Worm (Caenorhabditis elegans) whole organism, late embryonic: ENCODE results near the gene chil-11.

Experiments used
- C08G9.2 ChIP-seq: sonication (generic microtip); optimal IDR thresholded peaks from 2 replicates; lab custom pipeline; 2016; ENCODE audit warnings: mild to moderate bottlenecking, missing genetic modification characterization, moderate library complexity, missing compliant biosample characterization
- F13H6.1 ChIP-seq: sonication (generic microtip); optimal IDR thresholded peaks from 2 replicates; lab custom pipeline; 2016; ENCODE audit warnings: missing genetic modification characterization, missing compliant biosample characterization
- K02D7.2 ChIP-seq: sonication (generic microtip); optimal IDR thresholded peaks from 2 replicates; lab custom pipeline; 2017; ENCODE audit warnings: mild to moderate bottlenecking, missing genetic modification characterization, missing compliant biosample characterization
- T23F11.4 ChIP-seq: fragments of 200-800 bp; sonication (Bioruptor generic); optimal IDR thresholded peaks from 2 replicates; lab custom pipeline; 2018; ENCODE audit warnings: mild to moderate bottlenecking, missing genetic modification characterization, missing compliant biosample characterization
- Y22D7AL.16 ChIP-seq: sonication (generic microtip); optimal IDR thresholded peaks from 2 replicates; lab custom pipeline; 2016; ENCODE audit warnings: missing genetic modification characterization, missing compliant biosample characterization
- ahr-1 ChIP-seq: sonication (generic microtip); optimal IDR thresholded peaks from 2 replicates; lab custom pipeline; 2016; ENCODE audit warnings: missing genetic modification characterization, missing compliant biosample characterization
- ceh-18 ChIP-seq: sonication (generic microtip); optimal IDR thresholded peaks from 2 replicates; lab custom pipeline; 2016; ENCODE audit warnings: missing genetic modification characterization, missing compliant biosample characterization
- ceh-2 ChIP-seq: sonication (generic microtip); optimal IDR thresholded peaks from 2 replicates; lab custom pipeline; 2016; ENCODE audit warnings: missing genotype, missing genetic modification characterization, missing compliant biosample characterization
- ceh-22 ChIP-seq: sonication (generic microtip); optimal IDR thresholded peaks from 2 replicates; lab custom pipeline; 2017; ENCODE audit warnings: missing biosample characterization, missing genetic modification characterization
- ceh-30 ChIP-seq: fragments of 150-350 bp; optimal IDR thresholded peaks from 2 replicates; lab custom pipeline; 2014; ENCODE audit warnings: missing biosample characterization, missing genetic modification characterization
- ceh-31 ChIP-seq: sonication (generic microtip); optimal IDR thresholded peaks from 2 replicates; lab custom pipeline; 2016; ENCODE audit warnings: missing genetic modification characterization, missing compliant biosample characterization
- ceh-34 ChIP-seq: sonication (generic microtip); optimal IDR thresholded peaks from 2 replicates; lab custom pipeline; 2016; ENCODE audit warnings: mild to moderate bottlenecking, missing genetic modification characterization, missing compliant biosample characterization
- ceh-6 ChIP-seq: fragments of 200-800 bp; sonication (Bioruptor generic); optimal IDR thresholded peaks from 2 replicates; lab custom pipeline; 2018; ENCODE audit warnings: mild to moderate bottlenecking, missing genetic modification characterization, missing compliant biosample characterization
- ceh-9 ChIP-seq: sonication (generic microtip); optimal IDR thresholded peaks from 2 replicates; lab custom pipeline; 2016; ENCODE audit warnings: mild to moderate bottlenecking, missing genetic modification characterization, inconsistent platforms, missing compliant biosample characterization
- che-1 ChIP-seq: sonication (generic microtip); optimal IDR thresholded peaks from 2 replicates; lab custom pipeline; 2016; ENCODE audit warnings: mild to moderate bottlenecking, missing genetic modification characterization, missing compliant biosample characterization
- dmd-4 ChIP-seq: sonication (generic microtip); optimal IDR thresholded peaks from 2 replicates; lab custom pipeline; 2016; ENCODE audit warnings: borderline replicate concordance, missing genetic modification characterization, missing compliant biosample characterization
- dve-1 ChIP-seq: sonication (generic microtip); optimal IDR thresholded peaks from 2 replicates; lab custom pipeline; 2017; ENCODE audit warnings: antibody characterized with exemption, mild to moderate bottlenecking, missing genetic modification characterization, missing compliant biosample characterization
- ets-4 ChIP-seq: sonication (generic microtip); optimal IDR thresholded peaks from 2 replicates; lab custom pipeline; 2016; ENCODE audit warnings: missing genetic modification characterization, missing compliant biosample characterization
- eyg-1 ChIP-seq: sonication (generic microtip); optimal IDR thresholded peaks from 2 replicates; lab custom pipeline; 2016; ENCODE audit warnings: missing genotype, missing genetic modification characterization, missing compliant biosample characterization
- fkh-6 ChIP-seq: sonication (generic microtip); optimal IDR thresholded peaks from 2 replicates; lab custom pipeline; 2016; ENCODE audit warnings: missing genetic modification characterization, missing compliant biosample characterization
- gmeb-2 ChIP-seq: sonication (generic microtip); optimal IDR thresholded peaks from 2 replicates; lab custom pipeline; 2016; ENCODE audit warnings: missing genetic modification characterization, inconsistent platforms, missing compliant biosample characterization
- hlh-13 ChIP-seq: fragments of 200-800 bp; sonication (Bioruptor generic); optimal IDR thresholded peaks from 2 replicates; lab custom pipeline; 2018; ENCODE audit warnings: mild to moderate bottlenecking, missing genetic modification characterization, missing compliant biosample characterization
- hlh-30 ChIP-seq: sonication (generic microtip); optimal IDR thresholded peaks from 2 replicates; lab custom pipeline; 2017; ENCODE audit warnings: antibody characterized with exemption, missing genetic modification characterization, missing compliant biosample characterization; ENCODE audit not compliant: insufficient read depth
- mec-3 ChIP-seq: sonication (generic microtip); optimal IDR thresholded peaks from 2 replicates; lab custom pipeline; 2016; ENCODE audit warnings: borderline replicate concordance, missing genetic modification characterization, missing compliant biosample characterization
- nhr-11 ChIP-seq: fragments of 150-350 bp; optimal IDR thresholded peaks from 2 replicates; lab custom pipeline; 2014; ENCODE audit warnings: missing biosample characterization, missing genetic modification characterization
- nhr-232 ChIP-seq: sonication (generic microtip); optimal IDR thresholded peaks from 2 replicates; lab custom pipeline; 2016; ENCODE audit warnings: missing genetic modification characterization, missing compliant biosample characterization
- npax-4 ChIP-seq: sonication (generic microtip); optimal IDR thresholded peaks from 2 replicates; lab custom pipeline; 2016; ENCODE audit warnings: missing genetic modification characterization, missing compliant biosample characterization
- odd-2 ChIP-seq: sonication (generic microtip); optimal IDR thresholded peaks from 2 replicates; lab custom pipeline; 2017; ENCODE audit warnings: antibody characterized with exemption, mild to moderate bottlenecking, missing genetic modification characterization, missing compliant biosample characterization
- pat-9 ChIP-seq: fragments of 200-800 bp; sonication (Bioruptor generic); optimal IDR thresholded peaks from 2 replicates; lab custom pipeline; 2018; ENCODE audit warnings: mild to moderate bottlenecking, missing genetic modification characterization, moderate library complexity, missing compliant biosample characterization
- pax-1 ChIP-seq: fragments of 150-350 bp; optimal IDR thresholded peaks from 2 replicates; lab custom pipeline; 2014; ENCODE audit warnings: missing biosample characterization, missing genetic modification characterization
- pha-4 ChIP-seq: fragments of 150-350 bp; optimal IDR thresholded peaks from 2 replicates; lab custom pipeline; 2018; ENCODE audit warnings: missing biosample characterization, missing genetic modification reagents, missing genetic modification characterization
- pqm-1 ChIP-seq: sonication (generic microtip); optimal IDR thresholded peaks from 2 replicates; lab custom pipeline; 2016; ENCODE audit warnings: missing genetic modification characterization, missing compliant biosample characterization
- rnt-1 ChIP-seq: sonication (generic microtip); optimal IDR thresholded peaks from 2 replicates; lab custom pipeline; 2016; ENCODE audit warnings: missing genetic modification characterization, missing compliant biosample characterization
- sox-4 ChIP-seq: sonication (generic microtip); optimal IDR thresholded peaks from 2 replicates; lab custom pipeline; 2017; ENCODE audit warnings: mild to moderate bottlenecking, missing genetic modification characterization, inconsistent platforms, missing compliant biosample characterization
- syd-9 ChIP-seq: sonication (generic microtip); optimal IDR thresholded peaks from 2 replicates; lab custom pipeline; 2016; ENCODE audit warnings: mild to moderate bottlenecking, missing genetic modification characterization, moderate library complexity, missing compliant biosample characterization
- unc-3 ChIP-seq, 2 experiments: fragments of 200-800 bp in 1 of 2; sonication (Bioruptor generic) in 1 of 2; sonication (generic microtip) in 1 of 2; conservative IDR thresholded peaks in 1 of 2; optimal IDR thresholded peaks in 1 of 2; 2 replicates each; pipeline versions ENCODE4 v1.3.6 to Lab custom; 2016 to 2022; ENCODE audit warnings: missing compliant biosample characterization in 2 of 2, missing genetic modification characterization in 2 of 2, missing genetic modification reagents in 1 of 2
- unc-42 ChIP-seq: sonication (generic microtip); optimal IDR thresholded peaks from 2 replicates; lab custom pipeline; 2016; ENCODE audit warnings: missing genotype, missing genetic modification characterization, missing compliant biosample characterization

chil-11 gene

DNA sequence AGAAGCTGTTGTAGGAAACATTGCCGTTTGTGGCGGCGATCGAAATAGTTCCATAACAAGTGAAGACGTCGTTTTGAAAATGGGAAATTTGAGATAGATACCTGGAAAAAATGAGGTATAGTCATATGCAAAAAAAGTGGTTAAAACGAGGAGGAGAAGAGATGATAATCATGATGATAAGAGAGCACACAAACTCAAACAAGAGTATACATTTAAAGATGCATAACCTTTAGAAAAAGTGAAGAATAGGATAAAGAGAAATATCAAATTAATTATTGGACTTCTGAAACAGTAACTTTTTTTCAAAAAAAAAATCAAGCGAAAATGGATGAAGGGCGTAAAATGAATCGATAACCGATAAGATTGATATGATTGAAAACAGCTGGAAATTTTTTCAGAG lies 16.6 kb downstream of the chil-11 start, which contains the start of gene nhr-46:
nhr-46 (minus strand) TSS at position 101 of the 400 bp plus-strand sequence.
- TF ChIP-seq ceh-34 (tag; lab: Kevin White, UChicago) (no peak), eyg-1 (no peak), ets-4 (no peak), Y22D7AL.16 (tag; lab: Kevin White, UChicago) (no peak), ceh-30 (tag; lab: Kevin White, UChicago) (no peak), C08G9.2 (tag; lab: Kevin White, UChicago) (no peak), gmeb-2 (tag; lab: Kevin White, UChicago) (no peak), hlh-30 (tag; lab: Kevin White, UChicago) (no peak), unc-3 (GFP tag; conservative IDR thresholded peaks at IDR 0.05; lab: Robert Waterston, UW) (no peak), unc-3 (tag; optimal IDR thresholded peaks at IDR 0.05; lab: Kevin White, UChicago) (no peak), che-1 (tag; lab: Kevin White, UChicago) (no peak), dmd-4 (tag; lab: Kevin White, UChicago) (no peak), unc-42 (tag; lab: Kevin White, UChicago) (no peak), nhr-232 (tag; lab: Kevin White, UChicago) (no peak)

DNA sequence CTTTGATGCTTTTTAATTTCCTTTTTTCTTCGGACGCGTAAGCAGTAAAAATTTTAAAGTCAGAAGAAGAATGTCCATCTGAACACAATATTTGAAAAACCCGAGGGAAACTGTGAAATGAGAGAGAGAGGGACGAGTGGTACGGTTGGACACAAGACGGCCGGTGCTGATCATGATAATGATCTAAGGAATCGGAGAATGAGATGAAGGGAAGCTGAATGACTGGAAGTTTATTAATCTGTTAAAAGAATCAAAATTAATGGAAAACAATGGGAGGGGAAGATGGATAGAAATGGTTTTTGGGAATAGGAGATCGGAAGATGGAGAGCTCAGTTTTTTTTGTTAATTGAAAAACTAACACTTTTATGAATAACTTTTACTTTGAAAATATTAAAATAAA lies 17.6 kb downstream of the chil-11 start:
- TF ChIP-seq ceh-9 (tag; lab: Kevin White, UChicago) (no peak), dmd-4 (tag; lab: Kevin White, UChicago) (no peak), npax-4 (tag; lab: Kevin White, UChicago) (no peak), pqm-1 (tag; lab: Kevin White, UChicago) (no peak), ceh-6 (GFP tag; lab: Kevin White, UChicago) (no peak), ceh-30 (tag; lab: Kevin White, UChicago) (no peak), ceh-31 (tag; lab: Kevin White, UChicago) (no peak), ceh-22 (tag; lab: Kevin White, UChicago) (no peak)

- no peak for TF ChIP-seq fkh-6 (tag; lab: Kevin White, UChicago)
- TF ChIP-seq eyg-1, result no peak
- no peak for TF ChIP-seq hlh-13 (GFP tag; lab: Kevin White, UChicago)
- no peak for TF ChIP-seq ahr-1 (tag; lab: Kevin White, UChicago)
- TF ChIP-seq T23F11.4, result no peak
- no peak for TF ChIP-seq K02D7.2
- TF ChIP-seq F13H6.1 (tag; lab: Kevin White, UChicago), result no peak
Observed at ce11 chrIV:5760656-5761055, 19.5 kb downstream of the chil-11 start.

DNA sequence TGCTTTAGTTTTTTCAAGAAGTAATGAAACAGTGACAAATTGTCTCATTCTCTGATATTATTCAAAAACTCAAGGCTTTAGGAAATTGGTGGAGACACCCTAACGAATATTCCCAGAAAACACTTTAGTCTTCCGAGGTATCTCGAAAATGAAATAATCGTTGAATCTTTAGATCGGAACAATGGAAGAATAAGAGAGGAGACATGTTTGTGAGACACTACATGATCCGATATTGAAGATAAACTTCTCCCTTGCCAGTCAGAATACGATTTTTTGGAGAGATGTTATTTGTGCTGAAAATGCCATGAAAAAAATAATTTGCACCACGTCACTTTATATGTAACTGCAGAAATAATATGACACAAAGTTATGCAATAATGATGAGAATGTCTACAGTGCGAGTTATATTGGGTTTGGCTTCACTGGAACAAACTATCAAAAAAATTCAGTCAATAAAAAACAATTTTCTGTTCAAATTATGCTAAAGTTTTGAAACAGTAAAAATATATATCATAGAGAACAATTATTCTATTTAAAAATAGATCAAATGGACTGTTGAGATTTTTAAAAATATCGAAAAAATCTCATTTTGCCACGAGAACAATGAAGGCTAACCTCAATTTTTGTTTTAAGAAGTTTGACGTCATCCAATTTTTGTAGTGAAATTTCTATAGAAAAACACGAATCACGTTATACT lies 20.2 kb downstream of the chil-11 start:
- TF ChIP-seq ceh-18 (no peak), dve-1 (tag; lab: Kevin White, UChicago) (no peak), pqm-1 (tag; lab: Kevin White, UChicago) (no peak), npax-4 (tag; lab: Kevin White, UChicago) (no peak), unc-3 (GFP tag; conservative IDR thresholded peaks at IDR 0.05; lab: Robert Waterston, UW) (no peak), unc-3 (tag; optimal IDR thresholded peaks at IDR 0.05; lab: Kevin White, UChicago) (no peak), ceh-31 (tag; lab: Kevin White, UChicago) (no peak), ceh-9 (tag; lab: Kevin White, UChicago) (no peak)
- TF ChIP-seq, all 69 proteins: peak for 0

DNA sequence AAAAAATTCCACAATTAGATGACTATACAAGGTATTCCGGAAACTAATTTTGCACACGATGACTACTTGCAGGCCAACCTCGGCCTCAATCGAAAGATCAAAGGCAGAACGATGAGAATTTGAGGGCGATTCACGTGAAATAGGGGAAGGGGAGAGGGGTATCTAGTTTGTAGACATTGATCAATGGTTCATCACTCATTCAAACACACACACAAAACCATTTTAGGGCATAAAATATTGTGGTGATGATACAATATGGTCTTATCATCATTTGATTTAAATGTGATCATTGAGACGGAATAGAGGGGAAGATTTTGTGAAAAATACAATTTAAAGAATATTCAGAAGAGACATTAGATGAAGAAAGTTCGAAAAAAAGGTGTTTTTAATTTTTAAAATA lies 21.6 kb downstream of the chil-11 start:
- TF ChIP-seq pat-9 (tag; lab: Kevin White, UChicago), result no peak
- TF ChIP-seq pha-4 (tag; lab: Kevin White, UChicago), result no peak
- no peak for TF ChIP-seq mec-3 (tag; lab: Kevin White, UChicago)
- no peak for TF ChIP-seq rnt-1 (tag; lab: Kevin White, UChicago)
- TF ChIP-seq ceh-31 (tag; lab: Kevin White, UChicago), result no peak
- no peak for TF ChIP-seq ceh-2 (tag; lab: Kevin White, UChicago)
- no peak for TF ChIP-seq odd-2 (tag; lab: Kevin White, UChicago)
- no peak for TF ChIP-seq fkh-6 (tag; lab: Kevin White, UChicago)
- no peak for TF ChIP-seq ceh-18
- TF ChIP-seq syd-9, result no peak
- TF ChIP-seq pax-1 (tag; lab: Kevin White, UChicago), result no peak
- no peak for TF ChIP-seq dmd-4 (tag; lab: Kevin White, UChicago)
- no peak for TF ChIP-seq sox-4 (tag; lab: Kevin White, UChicago)
- TF ChIP-seq nhr-11 (tag; lab: Kevin White, UChicago), result no peak
